Fruit fly (Drosophila melanogaster): ENCODE results near the gene CG34166.

DNA sequence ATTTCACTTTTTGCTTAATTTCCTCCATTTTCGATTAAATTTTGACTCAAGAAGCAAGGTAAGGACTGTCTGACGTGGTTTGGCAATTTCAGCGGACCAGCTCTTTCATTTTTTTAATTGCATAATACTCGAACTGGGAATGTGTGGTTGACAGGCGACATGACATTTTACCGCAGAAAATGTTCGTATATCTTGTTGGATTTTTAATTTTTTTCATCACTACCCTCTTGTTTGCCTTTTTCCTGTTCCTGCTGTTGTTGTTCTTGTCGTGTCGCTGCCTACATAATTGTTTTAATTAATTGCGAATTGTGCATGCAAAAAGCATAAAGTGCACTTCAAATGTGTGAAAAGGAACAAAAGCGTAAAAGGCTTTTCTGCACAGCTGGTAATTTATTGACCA lies 12.9 kb upstream of the CG34166 start, which contains the start of gene CG42685:
- TF ChIP-seq CG33017 (tag; optimal IDR thresholded peaks at IDR 0.05) (no peak), cnc (optimal IDR thresholded peaks at IDR 0.05) (no peak)
